Worm (Caenorhabditis elegans) whole organism, L1 larva: ENCODE data around the gene K09C4.7.

Source experiments
- C16A3.4 ChIP-seq: fragments of 150-350 bp; optimal IDR thresholded peaks from 2 replicates; lab custom pipeline; 2014; ENCODE audit warnings: missing biosample characterization, missing genetic modification characterization
- F16B12.6 ChIP-seq: fragments of 150-350 bp; optimal IDR thresholded peaks from 2 replicates; lab custom pipeline; 2014; ENCODE audit warnings: missing biosample characterization, missing genetic modification characterization
- alr-1 ChIP-seq: fragments of 200-800 bp; sonication (Bioruptor generic); optimal IDR thresholded peaks from 2 replicates; lab custom pipeline; 2018; ENCODE audit warnings: borderline replicate concordance, mild to moderate bottlenecking, missing genetic modification characterization, missing compliant biosample characterization
- ama-1 ChIP-seq: fragments of 150-350 bp; optimal IDR thresholded peaks from 2 replicates; lab custom pipeline; 2014
- ceh-8 ChIP-seq: fragments of 200-800 bp; sonication (Bioruptor generic); optimal IDR thresholded peaks from 2 replicates; lab custom pipeline; 2018; ENCODE audit warnings: mild to moderate bottlenecking, missing genetic modification characterization, moderate library complexity, missing compliant biosample characterization
- ceh-82 ChIP-seq, 3 experiments: fragments of 150-350 bp in 1 of 3; sonication (generic microtip) in 2 of 3; optimal IDR thresholded peaks; 2 replicates each; lab custom pipeline; 2014 to 2017; ENCODE audit warnings: missing biosample characterization in 3 of 3, missing genetic modification characterization in 3 of 3
- ces-1 ChIP-seq: fragments of 150-350 bp; optimal IDR thresholded peaks from 2 replicates; lab custom pipeline; 2014; ENCODE audit warnings: missing biosample characterization, missing genetic modification reagents, missing genetic modification characterization
- dpl-1 ChIP-seq, 3 experiments: fragments of 150-350 bp in 2 of 3; sonication (generic microtip) in 1 of 3; optimal IDR thresholded peaks; 2 replicates each; lab custom pipeline; 2014 to 2017; ENCODE audit warnings: missing biosample characterization in 3 of 3, missing genetic modification characterization in 3 of 3, missing genetic modification reagents in 3 of 3
- dsc-1 ChIP-seq: sonication (generic microtip); optimal IDR thresholded peaks from 2 replicates; lab custom pipeline; 2016; ENCODE audit warnings: mild to moderate bottlenecking, missing genetic modification characterization, missing compliant biosample characterization
- efl-1 ChIP-seq, 4 experiments: fragments of 150-350 bp; optimal IDR thresholded peaks in 3 of 4; peaks in 1 of 4; 1 replicate in 1 of 4; 2 replicates in 3 of 4; lab custom pipeline; 2014; ENCODE audit warnings: missing biosample characterization in 2 of 4, missing genetic modification characterization in 2 of 4, missing genetic modification reagents in 2 of 4
- elt-2 ChIP-seq: sonication (generic microtip); optimal IDR thresholded peaks from 2 replicates; lab custom pipeline; 2016; ENCODE audit warnings: missing genetic modification characterization, mild to moderate bottlenecking, inconsistent platforms, missing compliant biosample characterization, missing genetic modification reagents
- elt-3 ChIP-seq, 6 experiments: fragments of 150-350 bp in 1 of 6; sonication (generic microtip); optimal IDR thresholded peaks; 2 replicates each; lab custom pipeline; 2017 to 2018; ENCODE audit warnings: missing biosample characterization in 6 of 6, missing genetic modification characterization in 6 of 6, inconsistent platforms in 1 of 6
- fkh-10 ChIP-seq: sonication (generic microtip); optimal IDR thresholded peaks from 2 replicates; lab custom pipeline; 2017; ENCODE audit warnings: missing biosample characterization, missing genetic modification reagents, missing genetic modification characterization
- fkh-8 ChIP-seq: sonication (generic microtip); optimal IDR thresholded peaks from 2 replicates; lab custom pipeline; 2016; ENCODE audit warnings: mild to moderate bottlenecking, missing genetic modification characterization, missing compliant biosample characterization
- grh-1 ChIP-seq: fragments of 200-800 bp; sonication (Bioruptor generic); IDR thresholded peaks from 2 replicates; pipeline ENCODE4 v1.3.6; 2022; ENCODE audit warnings: missing genetic modification reagents, missing genetic modification characterization, missing compliant biosample characterization
- hlh-4 ChIP-seq: sonication (generic microtip); optimal IDR thresholded peaks from 2 replicates; lab custom pipeline; 2016; ENCODE audit warnings: mild to moderate bottlenecking, missing genetic modification characterization, missing compliant biosample characterization
- irx-1 ChIP-seq: sonication (generic microtip); optimal IDR thresholded peaks from 2 replicates; lab custom pipeline; 2016; ENCODE audit warnings: missing genetic modification characterization, missing compliant biosample characterization
- jun-1 ChIP-seq: fragments of 150-350 bp; optimal IDR thresholded peaks from 2 replicates; lab custom pipeline; 2014; ENCODE audit warnings: missing biosample characterization, missing genetic modification reagents, missing genetic modification characterization
- lin-13 ChIP-seq: fragments of 150-350 bp; optimal IDR thresholded peaks from 2 replicates; lab custom pipeline; 2014; ENCODE audit warnings: missing biosample characterization, missing genetic modification reagents, missing genetic modification characterization
- lin-14 ChIP-seq: fragments of 200-800 bp; sonication (Bioruptor generic); optimal IDR thresholded peaks from 2 replicates; lab custom pipeline; 2018; ENCODE audit warnings: mild to moderate bottlenecking, missing genetic modification characterization, moderate library complexity, missing compliant biosample characterization
- lin-35 ChIP-seq, 2 experiments: fragments of 150-350 bp; optimal IDR thresholded peaks; 2 replicates each; lab custom pipeline; 2014; ENCODE audit warnings: missing biosample characterization in 2 of 2, missing genetic modification characterization in 2 of 2, missing genetic modification reagents in 2 of 2
- lir-3 ChIP-seq: sonication (generic microtip); optimal IDR thresholded peaks from 2 replicates; lab custom pipeline; 2016; ENCODE audit warnings: mild to moderate bottlenecking, missing genetic modification characterization, moderate library complexity, missing compliant biosample characterization; ENCODE audit not compliant: poor library complexity
- lsy-2 ChIP-seq, 2 experiments: fragments of 150-350 bp; optimal IDR thresholded peaks; 2 replicates each; lab custom pipeline; 2014; ENCODE audit warnings: missing biosample characterization in 2 of 2, missing genetic modification characterization in 2 of 2
- mdl-1 ChIP-seq, 2 experiments: fragments of 150-350 bp; optimal IDR thresholded peaks; 2 replicates each; lab custom pipeline; 2014 to 2017; ENCODE audit warnings: missing biosample characterization in 2 of 2, missing genetic modification characterization in 2 of 2, inconsistent platforms in 1 of 2
- mep-1 ChIP-seq: fragments of 150-350 bp; optimal IDR thresholded peaks from 2 replicates; lab custom pipeline; 2014; ENCODE audit warnings: missing biosample characterization, missing genetic modification characterization
- nhr-19 ChIP-seq: fragments of 200-800 bp; sonication (Bioruptor generic); conservative IDR thresholded peaks from 2 replicates; pipeline ENCODE4 v1.3.6; 2022; ENCODE audit warnings: missing genetic modification characterization, missing compliant biosample characterization
- nhr-20 ChIP-seq: sonication (generic microtip); optimal IDR thresholded peaks from 2 replicates; lab custom pipeline; 2016; ENCODE audit warnings: mild to moderate bottlenecking, missing genetic modification characterization, missing compliant biosample characterization
- nhr-47 ChIP-seq: sonication (generic microtip); optimal IDR thresholded peaks from 2 replicates; lab custom pipeline; 2016; ENCODE audit warnings: mild to moderate bottlenecking, missing genetic modification characterization, moderate library complexity, missing compliant biosample characterization
- nhr-71 ChIP-seq: sonication (generic microtip); optimal IDR thresholded peaks from 2 replicates; lab custom pipeline; 2016; ENCODE audit warnings: mild to moderate bottlenecking, missing genetic modification characterization, moderate library complexity, missing compliant biosample characterization
- nhr-85 ChIP-seq: sonication (generic microtip); peaks from one replicate; lab custom pipeline; 2016; ENCODE audit warnings: missing genetic modification characterization, inconsistent platforms, missing compliant biosample characterization
- nhr-90 ChIP-seq: sonication (generic microtip); optimal IDR thresholded peaks from 2 replicates; lab custom pipeline; 2016; ENCODE audit warnings: mild to moderate bottlenecking, missing genetic modification characterization, missing compliant biosample characterization; ENCODE audit not compliant: poor library complexity
- rnt-1 ChIP-seq: sonication (generic microtip); optimal IDR thresholded peaks from 2 replicates; lab custom pipeline; 2016; ENCODE audit warnings: mild to moderate bottlenecking, missing genetic modification characterization, moderate library complexity, missing compliant biosample characterization
- skn-1 ChIP-seq: fragments of 150-350 bp; optimal IDR thresholded peaks from 2 replicates; lab custom pipeline; 2014; ENCODE audit warnings: missing biosample characterization, missing genetic modification characterization
- snu-23 ChIP-seq: sonication (generic microtip); optimal IDR thresholded peaks from 2 replicates; lab custom pipeline; 2016; ENCODE audit warnings: missing genetic modification characterization, missing compliant biosample characterization
- swsn-7 ChIP-seq: sonication (generic microtip); optimal IDR thresholded peaks from 2 replicates; lab custom pipeline; 2016; ENCODE audit warnings: missing genetic modification characterization, missing compliant biosample characterization
- unc-130 ChIP-seq: fragments of 150-350 bp; optimal IDR thresholded peaks from 2 replicates; lab custom pipeline; 2017; ENCODE audit warnings: missing biosample characterization, missing genetic modification characterization, inconsistent platforms
- unc-30 ChIP-seq: sonication (generic microtip); optimal IDR thresholded peaks from 2 replicates; lab custom pipeline; 2017; ENCODE audit warnings: missing biosample characterization, missing genetic modification characterization
- xbp-1 ChIP-seq: sonication (generic microtip); optimal IDR thresholded peaks from 2 replicates; lab custom pipeline; 2016; ENCODE audit warnings: missing genetic modification characterization, missing compliant biosample characterization
- ztf-4 ChIP-seq: fragments of 150-350 bp; optimal IDR thresholded peaks from 2 replicates; lab custom pipeline; 2014; ENCODE audit warnings: missing biosample characterization, missing genetic modification characterization

The K09C4.7 gene

DNA sequence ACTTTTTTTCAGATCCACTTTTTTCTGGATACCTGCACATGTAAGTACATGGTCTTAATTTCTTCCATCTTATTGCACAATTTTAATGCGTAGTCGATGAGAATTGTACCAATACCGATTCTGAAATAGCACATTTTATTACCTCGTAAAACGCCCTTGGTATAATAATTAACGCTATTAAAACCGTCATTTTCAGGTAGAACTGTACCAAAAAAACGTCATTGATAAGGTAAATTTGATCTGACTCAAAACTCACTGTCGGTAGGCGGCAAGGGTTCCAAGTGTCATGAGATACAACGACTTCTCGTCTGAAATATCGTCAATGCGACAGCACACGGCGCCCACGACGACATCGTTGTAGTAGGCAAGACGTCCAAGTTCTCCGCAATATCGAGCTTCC is 28.3 kb upstream of the K09C4.7 start:
- peak; percentile 23 for TF ChIP-seq elt-2 (tag; lab: Kevin White, UChicago)
- TF ChIP-seq mep-1 (tag; lab: Kevin White, UChicago): no peak
- TF ChIP-seq, all 84 proteins: peak for 1

DNA sequence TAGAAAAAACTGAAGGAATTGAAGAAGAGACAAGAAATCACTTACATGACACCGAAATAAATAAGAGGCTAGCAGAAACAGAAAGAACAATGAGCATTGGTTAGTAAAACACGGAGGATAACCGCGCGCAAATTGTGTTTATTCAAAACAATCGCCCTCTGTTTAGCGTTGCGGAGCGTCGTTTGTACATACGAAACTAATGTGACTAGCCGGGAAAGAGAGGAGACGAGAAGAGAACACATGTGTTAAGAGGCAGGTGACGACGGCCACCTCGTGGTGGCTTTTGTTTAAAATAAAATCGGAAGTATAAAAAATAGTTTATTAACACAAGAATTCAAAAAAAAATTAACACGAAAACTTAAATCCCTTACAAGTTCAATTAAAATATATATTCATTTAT is 26.9 kb upstream of the K09C4.7 start, which contains the start of gene F40F4.7:
TSS of gene F40F4.7 (minus strand) at position 122 of the 400 bp plus-strand sequence.
- peak in 1 of 2 experiments; percentile 36 for TF ChIP-seq efl-1 (optimal IDR thresholded peaks at IDR 0.05; lab: Kevin White, UChicago)
- peak in 1 of 2 experiments; percentile 10 for TF ChIP-seq efl-1 (GFP tag; optimal IDR thresholded peaks at IDR 0.05 in 1 of 2; lab: Kevin White, UChicago)
- peak in 2 of 3 experiments; percentile 61 to 71 for TF ChIP-seq dpl-1 (GFP tag; optimal IDR thresholded peaks at IDR 0.05; lab: Kevin White, UChicago)
- TF ChIP-seq hlh-4 (tag; lab: Kevin White, UChicago): no peak
- TF ChIP-seq dsc-1 (tag; lab: Kevin White, UChicago): peak; percentile 61
- peak; percentile 66 for TF ChIP-seq nhr-19 (GFP tag; lab: Robert Waterston, UW)
- peak; percentile 70 for TF ChIP-seq rnt-1 (tag; lab: Kevin White, UChicago)
- TF ChIP-seq skn-1 (tag; lab: Kevin White, UChicago): peak; percentile 43
- peak; percentile 65 for TF ChIP-seq C16A3.4 (tag; lab: Kevin White, UChicago)
- TF ChIP-seq jun-1 (tag; lab: Kevin White, UChicago): peak; percentile 41
- no peak for TF ChIP-seq ceh-8 (GFP tag; lab: Kevin White, UChicago)
- TF ChIP-seq swsn-7 (tag; lab: Kevin White, UChicago): peak; percentile 64
- TF ChIP-seq grh-1 (GFP tag; lab: Robert Waterston, UW): no peak
- peak in 2 of 6 experiments; percentile 32 to 59 for TF ChIP-seq elt-3 (tag; optimal IDR thresholded peaks at IDR 0.05; lab: Kevin White, UChicago)
- peak; percentile 83 for TF ChIP-seq nhr-20 (tag; lab: Kevin White, UChicago)
- peak; percentile 47 for TF ChIP-seq lin-13 (GFP tag; lab: Kevin White, UChicago)
- no peak for TF ChIP-seq alr-1 (tag; lab: Kevin White, UChicago)
- TF ChIP-seq nhr-71 (tag; lab: Kevin White, UChicago): peak; percentile 86
- TF ChIP-seq nhr-47 (tag; lab: Kevin White, UChicago): peak; percentile 60
- peak; percentile 84 for TF ChIP-seq snu-23
- peak; percentile 45 for TF ChIP-seq irx-1
- peak; percentile 43 to 82 for TF ChIP-seq lin-35 (GFP tag; optimal IDR thresholded peaks at IDR 0.05; lab: Kevin White, UChicago)
- TF ChIP-seq lir-3 (tag; lab: Kevin White, UChicago): no peak
- TF ChIP-seq nhr-85 (tag; lab: Kevin White, UChicago): peak; percentile 59
- peak; percentile 27 for TF ChIP-seq fkh-8 (tag; lab: Kevin White, UChicago)
- peak in 1 of 2 experiments; percentile 73 for TF ChIP-seq lsy-2 (tag; optimal IDR thresholded peaks at IDR 0.05; lab: Kevin White, UChicago)
- TF ChIP-seq lin-14 (GFP tag; lab: Kevin White, UChicago): peak; percentile 93
- TF ChIP-seq nhr-90: peak; percentile 23
- peak; percentile 35 for TF ChIP-seq xbp-1 (tag; lab: Kevin White, UChicago)
- no peak for TF ChIP-seq ces-1 (GFP tag; lab: Kevin White, UChicago)
- TF ChIP-seq unc-130 (tag; lab: Kevin White, UChicago): peak; percentile 66
- peak; percentile 15 for TF ChIP-seq F16B12.6 (tag; lab: Kevin White, UChicago)
- peak in 1 of 2 experiments; percentile 92 for TF ChIP-seq mdl-1 (tag; optimal IDR thresholded peaks at IDR 0.05; lab: Kevin White, UChicago)
- TF ChIP-seq elt-2 (tag; lab: Kevin White, UChicago): peak; percentile 5
- TF ChIP-seq fkh-10 (GFP tag; lab: Kevin White, UChicago): no peak
- TF ChIP-seq ztf-4 (tag; lab: Kevin White, UChicago): peak; percentile 40
- no peak for TF ChIP-seq unc-30 (tag; lab: Kevin White, UChicago)
- peak in 1 of 3 experiments; percentile 31 for TF ChIP-seq ceh-82 (tag; optimal IDR thresholded peaks at IDR 0.05; lab: Kevin White, UChicago)
- TF ChIP-seq ama-1 (lab: Kevin White, UChicago): no peak
